Comparison of ENCODE assay signal across 1 fruit fly cellular context in genomic region chrX:15571939-15572338, dm6.
TF ChIP-seq lines count a peak whose summit lies in the region.

TSS of gene CG15643 (minus strand) at chrX:15572149.

TF ChIP-seq in whole organism, embryonic, 481 proteins besides CTCF, POLR2A, EP300 and RAD21 (continued from another document):
- TF ChIP-seq CG13287 (GFP tag; IDR thresholded peaks at IDR 0.05; lab: Robert Waterston, UW; ENCODE audit: partially characterized antibody): 0 out of 2 replicates have a peak, but pooled peaks have one; percentile 19
- TF ChIP-seq CG34224 (GFP tag; IDR thresholded peaks at IDR 0.05; lab: Robert Waterston, UW; ENCODE audit: partially characterized antibody): peak; percentile 17; the same call in 1 of the 3 replicates
- peak in 1 of 2 experiments; percentile 84 for TF ChIP-seq crp (GFP tag; optimal IDR thresholded peaks at IDR 0.05; lab: Kevin White, UChicago)
